Fruit fly (Drosophila melanogaster) whole organism, embryonic: ENCODE measurements around the gene CG11168.

Experiments
- Atf-2 ChIP-seq: fragments of 200-800 bp; sonication (Bioruptor generic); optimal IDR thresholded peaks from 2 replicates; lab custom pipeline; 2016; ENCODE audit warnings: missing biosample characterization, missing genetic modification characterization
- CG1024 ChIP-seq: fragments of 200-800 bp; sonication (Bioruptor generic); IDR thresholded peaks from 2 replicates; pipeline ENCODE4 v1.3.6; 2022; ENCODE audit warnings: missing biosample characterization, missing genetic modification characterization
- CG10267 ChIP-seq: fragments of 200-800 bp; sonication (Bioruptor generic); optimal IDR thresholded peaks from 2 replicates; lab custom pipeline; 2018; ENCODE audit warnings: missing biosample characterization, mild to moderate bottlenecking, missing genetic modification characterization, moderate library complexity
- CG10366 ChIP-seq: fragments of 200-800 bp; sonication (Bioruptor generic); IDR thresholded peaks from 2 replicates; pipeline ENCODE4 v1.3.6; 2022; ENCODE audit warnings: missing biosample characterization, missing genetic modification characterization
- CG10543 ChIP-seq: fragments of 200-800 bp; sonication (Bioruptor generic); optimal IDR thresholded peaks from 3 replicates; lab custom pipeline; 2017; ENCODE audit warnings: missing biosample characterization, mild to moderate bottlenecking, missing genetic modification characterization, moderate library complexity
- CG11560 ChIP-seq: fragments of 200-800 bp; sonication (Bioruptor generic); IDR thresholded peaks from 3 replicates; pipeline ENCODE4 v1.3.6; 2022; ENCODE audit warnings: missing biosample characterization, missing genetic modification characterization
- CG11723 ChIP-seq: fragments of 200-800 bp; sonication (Bioruptor generic); optimal IDR thresholded peaks from 2 replicates; lab custom pipeline; 2017; ENCODE audit warnings: missing biosample characterization, mild to moderate bottlenecking, missing genetic modification characterization
- CG12071 ChIP-seq: fragments of 200-800 bp; sonication (Bioruptor generic); optimal IDR thresholded peaks from 3 replicates; lab custom pipeline; 2018; ENCODE audit warnings: missing biosample characterization, mild to moderate bottlenecking, missing genetic modification characterization
- CG12104 ChIP-seq: fragments of 200-800 bp; sonication (Bioruptor generic); optimal IDR thresholded peaks from 3 replicates; lab custom pipeline; 2016; ENCODE audit warnings: missing biosample characterization, missing genetic modification characterization
- CG13624 ChIP-seq: fragments of 200-800 bp; sonication (Bioruptor generic); optimal IDR thresholded peaks from 2 replicates; lab custom pipeline; 2016; ENCODE audit warnings: missing biosample characterization, missing genetic modification characterization
- CG1603 ChIP-seq: fragments of 200-800 bp; sonication (Bioruptor generic); optimal IDR thresholded peaks from 2 replicates; lab custom pipeline; 2019; ENCODE audit warnings: missing biosample characterization, mild to moderate bottlenecking, missing genetic modification characterization, moderate library complexity
- CG1647 ChIP-seq: fragments of 200-800 bp; sonication (Bioruptor generic); optimal IDR thresholded peaks from 3 replicates; lab custom pipeline; 2016; ENCODE audit warnings: missing biosample characterization, missing genetic modification characterization
- CG16779 ChIP-seq: fragments of 200-800 bp; sonication (Bioruptor generic); IDR thresholded peaks from 2 replicates; pipeline ENCODE4 v1.3.6; 2022; ENCODE audit warnings: missing biosample characterization, missing genetic modification characterization
- CG18262 ChIP-seq: fragments of 200-800 bp; optimal IDR thresholded peaks from 3 replicates; lab custom pipeline; 2019; ENCODE audit warnings: missing biosample characterization, mild to moderate bottlenecking, missing genetic modification characterization, moderate library complexity
- CG2889 ChIP-seq: fragments of 200-800 bp; sonication (Bioruptor generic); IDR thresholded peaks from 3 replicates; pipeline ENCODE4 v1.3.6; 2022; ENCODE audit warnings: missing biosample characterization, missing genetic modification characterization
- CG30431 ChIP-seq: fragments of 200-800 bp; sonication (Bioruptor generic); optimal IDR thresholded peaks from 2 replicates; lab custom pipeline; 2017; ENCODE audit warnings: missing biosample characterization, missing genetic modification characterization
- CG31388 ChIP-seq: fragments of 200-800 bp; sonication (Bioruptor generic); optimal IDR thresholded peaks from 2 replicates; lab custom pipeline; 2016; ENCODE audit warnings: missing biosample characterization, missing genetic modification characterization
- CG43689 ChIP-seq: fragments of 200-800 bp; sonication (Bioruptor generic); IDR thresholded peaks from 2 replicates; pipeline ENCODE4 v1.3.6; 2022; ENCODE audit warnings: missing biosample characterization, missing genetic modification characterization
- CG6654 ChIP-seq: fragments of 200-800 bp; sonication (Bioruptor generic); optimal IDR thresholded peaks from 2 replicates; lab custom pipeline; 2017; ENCODE audit warnings: missing biosample characterization, mild to moderate bottlenecking, missing genetic modification characterization
- CG9797 ChIP-seq: fragments of 200-800 bp; sonication (Bioruptor generic); optimal IDR thresholded peaks from 3 replicates; lab custom pipeline; 2018; ENCODE audit warnings: missing biosample characterization, mild to moderate bottlenecking, missing genetic modification characterization
- CG9876 ChIP-seq: fragments of 200-800 bp; sonication (Bioruptor generic); optimal IDR thresholded peaks from 2 replicates; lab custom pipeline; 2016; ENCODE audit warnings: missing biosample characterization, missing genetic modification characterization
- Gug ChIP-seq: fragments of 200-800 bp; sonication (Bioruptor generic); IDR thresholded peaks from 4 replicates; pipeline ENCODE4 v1.3.6; 2022; ENCODE audit warnings: missing biosample characterization, missing genetic modification characterization
- HLHmδ ChIP-seq: fragments of 200-800 bp; sonication (Bioruptor generic); optimal IDR thresholded peaks from 2 replicates; lab custom pipeline; 2018; ENCODE audit warnings: missing biosample characterization, mild to moderate bottlenecking, missing genetic modification characterization, moderate library complexity
- Hr39 ChIP-seq: fragments of >200 bp; optimal IDR thresholded peaks from 2 replicates; lab custom pipeline; 2017
- Mad ChIP-seq: fragments of 200-800 bp; sonication (Bioruptor generic); optimal IDR thresholded peaks from 2 replicates; lab custom pipeline; 2016; ENCODE audit warnings: missing biosample characterization, missing genetic modification characterization
- Mrtf ChIP-seq: fragments of 200-800 bp; sonication (Bioruptor generic); IDR thresholded peaks from 3 replicates; pipeline ENCODE4 v1.3.6; 2022; ENCODE audit warnings: missing biosample characterization, missing genetic modification characterization
- Sin3A ChIP-seq: fragments of >200 bp; optimal IDR thresholded peaks from 2 replicates; lab custom pipeline; 2018
- Sry-β ChIP-seq: fragments of 200-800 bp; sonication (Bioruptor generic); optimal IDR thresholded peaks from 2 replicates; lab custom pipeline; 2018; ENCODE audit warnings: missing biosample characterization, mild to moderate bottlenecking, missing genetic modification characterization, moderate library complexity
- Taf1 ChIP-seq: fragments of 200-800 bp; sonication (Bioruptor generic); IDR thresholded peaks from 2 replicates; pipeline ENCODE4 v1.3.6; 2022; ENCODE audit warnings: missing biosample characterization, missing genetic modification characterization
- bsh ChIP-seq, 2 experiments: fragments of 200-800 bp; sonication (Bioruptor generic); optimal IDR thresholded peaks; 2 replicates each; lab custom pipeline; 2017 to 2018; ENCODE audit warnings: mild to moderate bottlenecking in 2 of 2, missing biosample characterization in 2 of 2, missing genetic modification characterization in 2 of 2, moderate library complexity in 1 of 2
- chn ChIP-seq: fragments of 200-800 bp; sonication (Bioruptor generic); optimal IDR thresholded peaks from 2 replicates; lab custom pipeline; 2016; ENCODE audit warnings: missing biosample characterization, missing genetic modification characterization
- da ChIP-seq: fragments of 200-800 bp; sonication (Bioruptor generic); optimal IDR thresholded peaks from 2 replicates; lab custom pipeline; 2016; ENCODE audit warnings: missing biosample characterization, missing genetic modification characterization
- ftz-f1 ChIP-seq: fragments of 200-800 bp; sonication (Bioruptor generic); optimal IDR thresholded peaks from 2 replicates; lab custom pipeline; 2016; ENCODE audit warnings: missing biosample characterization, missing genetic modification characterization
- hb ChIP-seq: fragments of 200-800 bp; sonication (Bioruptor generic); IDR thresholded peaks from 3 replicates; pipeline ENCODE4 v1.3.6; 2022; ENCODE audit warnings: missing biosample characterization, missing genetic modification characterization; ENCODE audit not compliant: partially characterized antibody
- ken ChIP-seq: fragments of 200-800 bp; sonication (Bioruptor generic); IDR thresholded peaks from 3 replicates; pipeline ENCODE4 v1.3.6; 2022; ENCODE audit warnings: missing biosample characterization, missing genetic modification characterization
- nau ChIP-seq: fragments of 200-800 bp; sonication (Bioruptor generic); optimal IDR thresholded peaks from 3 replicates; lab custom pipeline; 2017; ENCODE audit warnings: missing biosample characterization, mild to moderate bottlenecking, missing genetic modification characterization, missing genetic modification reagents
- onecut ChIP-seq: fragments of 200-800 bp; sonication (Bioruptor generic); IDR thresholded peaks from 2 replicates; pipeline ENCODE4 v1.3.6; 2022; ENCODE audit warnings: missing biosample characterization, missing genetic modification characterization
- org-1 ChIP-seq: fragments of 200-800 bp; sonication (Bioruptor generic); optimal IDR thresholded peaks from 2 replicates; lab custom pipeline; 2017; ENCODE audit warnings: missing biosample characterization, missing genetic modification characterization
- pfk ChIP-seq: fragments of 200-800 bp; sonication (Bioruptor generic); optimal IDR thresholded peaks from 2 replicates; lab custom pipeline; 2018; ENCODE audit warnings: missing biosample characterization, mild to moderate bottlenecking, missing genetic modification characterization, moderate library complexity
- pros ChIP-seq: fragments of 200-800 bp; sonication (Bioruptor generic); optimal IDR thresholded peaks from 3 replicates; lab custom pipeline; 2019; ENCODE audit warnings: missing biosample characterization, mild to moderate bottlenecking, missing genetic modification characterization, moderate library complexity
- pzg ChIP-seq: fragments of 200-800 bp; sonication (Bioruptor generic); optimal IDR thresholded peaks from 3 replicates; lab custom pipeline; 2018; ENCODE audit warnings: missing biosample characterization, mild to moderate bottlenecking, missing genetic modification characterization, moderate library complexity
- shn ChIP-seq: fragments of 200-800 bp; sonication (Bioruptor generic); optimal IDR thresholded peaks from 3 replicates; lab custom pipeline; 2016; ENCODE audit warnings: missing biosample characterization, missing genetic modification characterization
- sim ChIP-seq: fragments of 200-800 bp; sonication (Bioruptor generic); IDR thresholded peaks from 2 replicates; pipeline ENCODE4 v1.3.6; 2022; ENCODE audit warnings: missing biosample characterization, missing genetic modification characterization
- slp2 ChIP-seq: fragments of 200-800 bp; sonication (Bioruptor generic); optimal IDR thresholded peaks from 2 replicates; lab custom pipeline; 2016; ENCODE audit warnings: missing biosample characterization, missing genetic modification characterization
- so ChIP-seq: fragments of 200-800 bp; sonication (Bioruptor generic); IDR thresholded peaks from 3 replicates; pipeline ENCODE4 v1.3.6; 2022; ENCODE audit warnings: missing biosample characterization, missing genetic modification characterization
- sqz ChIP-seq: fragments of 200-800 bp; sonication (Bioruptor generic); optimal IDR thresholded peaks from 3 replicates; lab custom pipeline; 2018; ENCODE audit warnings: missing biosample characterization, mild to moderate bottlenecking, missing genetic modification characterization
- sr ChIP-seq: fragments of 200-800 bp; sonication (Bioruptor generic); IDR thresholded peaks from 3 replicates; pipeline ENCODE4 v1.3.6; 2022; ENCODE audit warnings: missing biosample characterization, missing genetic modification characterization
- tgo ChIP-seq: fragments of 200-800 bp; sonication (Bioruptor generic); IDR thresholded peaks from 3 replicates; pipeline ENCODE4 v1.3.6; 2022; ENCODE audit warnings: missing biosample characterization, missing genetic modification characterization
- vfl ChIP-seq: fragments of 200-800 bp; sonication (Bioruptor generic); optimal IDR thresholded peaks from 2 replicates; lab custom pipeline; 2016; ENCODE audit warnings: missing biosample characterization, missing genetic modification characterization
- zfh1 ChIP-seq: fragments of 200-800 bp; sonication (Bioruptor generic); IDR thresholded peaks from 3 replicates; pipeline ENCODE4 v1.3.6; 2022; ENCODE audit warnings: missing biosample characterization, missing genetic modification characterization

The CG11168 gene

DNA sequence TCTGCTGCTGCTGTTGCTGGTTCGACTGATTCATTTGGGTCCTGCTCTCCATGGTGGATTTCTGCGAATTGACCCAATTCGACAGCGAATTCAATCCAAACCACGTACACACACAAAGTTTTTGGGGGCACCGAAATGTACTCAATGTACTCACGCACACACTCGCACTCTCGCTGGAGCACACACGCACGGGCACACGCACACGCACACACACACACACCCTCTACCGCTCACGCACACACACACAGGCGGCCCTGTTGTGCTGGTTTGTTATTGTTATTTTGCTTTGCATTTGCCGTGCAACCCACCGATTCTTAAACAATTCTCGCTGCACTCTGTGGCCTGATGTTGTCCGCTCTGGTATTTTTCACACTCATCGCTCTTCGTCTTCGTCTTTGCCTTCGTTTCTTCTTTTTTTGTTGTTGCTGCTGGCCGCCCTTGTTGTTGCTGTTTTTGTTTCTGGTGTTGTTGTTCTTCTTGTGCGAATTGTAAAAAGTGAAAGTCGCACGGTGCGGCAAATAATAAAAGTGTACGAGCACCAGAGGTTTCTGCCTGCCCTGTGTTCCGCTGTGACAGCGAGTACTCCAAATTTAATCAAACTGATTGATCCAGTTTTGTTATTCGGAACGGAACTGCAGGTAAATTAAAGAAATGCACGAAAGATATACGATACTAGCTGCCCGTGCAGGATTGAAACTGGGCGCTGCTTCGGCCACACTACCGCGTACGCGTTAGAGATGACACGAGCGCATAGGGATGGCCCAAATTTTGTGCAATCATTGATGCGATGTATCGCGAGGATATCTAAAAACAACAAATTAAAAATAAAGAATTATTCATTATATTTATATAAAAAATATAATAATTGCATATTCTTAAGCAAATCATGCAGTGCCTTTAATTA, 41.7 kb upstream of the CG11168 start, which contains the start of gene CG3744 (continued):
- TF ChIP-seq CG1024 (GFP tag; lab: Robert Waterston, UW) = peak; percentile 85
- TF ChIP-seq CG2889 = peak; percentile 85
- TF ChIP-seq CG11560 (tag; lab: Robert Waterston, UW) = peak; percentile 72
- peak; percentile 67 for TF ChIP-seq CG13624 (GFP tag; lab: Kevin White, UChicago)
- TF ChIP-seq CG12071 = peak; percentile 69
- peak; percentile 82 for TF ChIP-seq CG43689 (GFP tag; lab: Robert Waterston, UW)
- peak; percentile 73 for TF ChIP-seq vfl
- peak; percentile 88 for TF ChIP-seq onecut (GFP tag; lab: Robert Waterston, UW)
- peak; percentile 80 for TF ChIP-seq CG9797
- peak; percentile 73 for TF ChIP-seq chn (GFP tag; lab: Kevin White, UChicago)
- TF ChIP-seq tgo (GFP tag; lab: Robert Waterston, UW) = peak; percentile 93
- no peak for TF ChIP-seq pros
- peak; percentile 49; the same call in 1 of the 2 replicates for TF ChIP-seq sim (GFP tag; lab: Robert Waterston, UW)
- peak; percentile 96 for TF ChIP-seq zfh1 (GFP tag; lab: Robert Waterston, UW)
- TF ChIP-seq ftz-f1 (GFP tag; lab: Kevin White, UChicago) = peak; percentile 45
- peak; percentile 33 for TF ChIP-seq slp2 (GFP tag; lab: Kevin White, UChicago)
- peak; percentile 85 for TF ChIP-seq CG10267 (tag; lab: Kevin White, UChicago)
- TF ChIP-seq CG16779 (GFP tag; lab: Robert Waterston, UW) = peak; percentile 83
- peak; percentile 81 for TF ChIP-seq Mad
- TF ChIP-seq CG1603 = peak; percentile 66
- peak; percentile 77 for TF ChIP-seq CG11723 (GFP tag; lab: Kevin White, UChicago)
- no peak for TF ChIP-seq nau (GFP tag; lab: Kevin White, UChicago)
- peak; percentile 7 to 86 for TF ChIP-seq bsh (GFP tag; optimal IDR thresholded peaks at IDR 0.05; lab: Kevin White, UChicago)
- TF ChIP-seq CG12104 = peak; percentile 77
- TF ChIP-seq Hr39 = peak; percentile 94
- TF ChIP-seq sr = peak; percentile 68
- TF ChIP-seq CG9876 (GFP tag; lab: Kevin White, UChicago) = peak; percentile 41
- TF ChIP-seq CG31388 (GFP tag; lab: Kevin White, UChicago) = peak; percentile 28
- TF ChIP-seq CG10543 = peak; percentile 93
- TF ChIP-seq hb (GFP tag; lab: Robert Waterston, UW) = peak; percentile 87
- TF ChIP-seq Gug (GFP tag; lab: Robert Waterston, UW) = peak; percentile 98
- peak; percentile 77 for TF ChIP-seq CG1647 (GFP tag; lab: Kevin White, UChicago)
- peak; percentile 94 for TF ChIP-seq so
- peak; percentile 87 for TF ChIP-seq Taf1
- peak; percentile 95 for TF ChIP-seq CG10366 (GFP tag; lab: Robert Waterston, UW)
- peak; percentile 82 for TF ChIP-seq CG30431 (GFP tag; lab: Kevin White, UChicago)
- no peak for TF ChIP-seq da (GFP tag; lab: Kevin White, UChicago)
- TF ChIP-seq Sry-β = peak; percentile 56
- TF ChIP-seq shn (GFP tag; lab: Kevin White, UChicago) = peak; percentile 80
- peak; percentile 42 for TF ChIP-seq Atf-2 (GFP tag; lab: Kevin White, UChicago)
- TF ChIP-seq pzg (GFP tag; lab: Kevin White, UChicago) = peak; percentile 57
- TF ChIP-seq Mrtf (GFP tag; lab: Robert Waterston, UW) = peak; percentile 94
- TF ChIP-seq pfk (GFP tag; lab: Kevin White, UChicago) = peak; percentile 56
- peak; percentile 89 for TF ChIP-seq CG18262
- no peak for TF ChIP-seq sqz (GFP tag; lab: Kevin White, UChicago)
- peak; percentile 73 for TF ChIP-seq Sin3A (lab: Kevin White, UChicago)
- TF ChIP-seq CG6654 = peak; percentile 57
- no peak for TF ChIP-seq HLHmδ (GFP tag; lab: Kevin White, UChicago)
- peak; percentile 97 for TF ChIP-seq ken (GFP tag; lab: Robert Waterston, UW)
- TF ChIP-seq org-1 (GFP tag; lab: Kevin White, UChicago) = peak; percentile 58
